Worm (Caenorhabditis elegans) whole organism, midembryonic: Measurements from ENCODE around the gene F47B10.8.

Experiments used
- T22C8.4 ChIP-seq: fragments of 200-800 bp; sonication (Bioruptor generic); IDR thresholded peaks from 2 replicates; pipeline ENCODE4 v1.3.6; 2022; ENCODE audit warnings: missing genetic modification characterization, missing compliant biosample characterization
- flt-1 ChIP-seq: fragments of 200-800 bp; sonication (Bioruptor generic); IDR thresholded peaks from 2 replicates; pipeline ENCODE4 v1.3.6; 2022; ENCODE audit warnings: missing genetic modification characterization, missing compliant biosample characterization
- klf-2 ChIP-seq: fragments of 200-800 bp; sonication (Bioruptor generic); conservative IDR thresholded peaks from 2 replicates; pipeline ENCODE4 v1.3.6; 2022; ENCODE audit warnings: missing genetic modification reagents, missing genetic modification characterization, missing compliant biosample characterization
- med-1 ChIP-seq: sonication (generic microtip); optimal IDR thresholded peaks from 2 replicates; lab custom pipeline; 2017; ENCODE audit warnings: missing genetic modification characterization, mild to moderate bottlenecking, missing compliant biosample characterization, antibody characterized with exemption, missing genetic modification reagents; ENCODE audit not compliant: insufficient read depth
- ref-1 ChIP-seq: fragments of 200-800 bp; sonication (Bioruptor generic); conservative IDR thresholded peaks from 2 replicates; pipeline ENCODE4 v1.3.6; 2022; ENCODE audit warnings: missing genetic modification reagents, missing genetic modification characterization, missing compliant biosample characterization
- tab-1 ChIP-seq: fragments of 200-800 bp; sonication (Bioruptor generic); IDR thresholded peaks from 2 replicates; pipeline ENCODE4 v1.3.6; 2022; ENCODE audit warnings: missing genetic modification characterization, missing compliant biosample characterization
- ztf-29 ChIP-seq: fragments of 200-800 bp; sonication (Bioruptor generic); IDR thresholded peaks from 2 replicates; pipeline ENCODE4 v1.3.6; 2022; ENCODE audit warnings: missing genetic modification reagents, missing genetic modification characterization, missing compliant biosample characterization

ce11 chrX:10881984-10882383 lies 28.6 kb downstream of the F47B10.8 start, which contains the start of gene T21E8.6:
- TF ChIP-seq ref-1 (GFP tag; lab: Robert Waterston, UW) (no peak), med-1 (GFP tag; lab: Kevin White, UChicago) (no peak), flt-1 (GFP tag; lab: Robert Waterston, UW) (no peak), tab-1 (no peak), klf-2 (GFP tag; lab: Robert Waterston, UW) (no peak), T22C8.4 (no peak), ztf-29 (GFP tag; lab: Robert Waterston, UW) (no peak)
